Fruit fly (Drosophila melanogaster) whole organism, adult: ENCODE data around the gene GC2.
"Not testable (repeated sequence)": the region's sequence is repeated elsewhere in the genome, so short reads cannot be mapped to it uniquely, and the experiment has no call there.

Source experiments
- CG33017 ChIP-seq: fragments of 200-800 bp; sonication (Bioruptor generic); optimal IDR thresholded peaks from 2 replicates; lab custom pipeline; 2018; ENCODE audit warnings: missing biosample characterization, mild to moderate bottlenecking, missing genetic modification characterization, moderate library complexity
- CG5204 ChIP-seq: fragments of 200-800 bp; sonication (Bioruptor generic); optimal IDR thresholded peaks from 2 replicates; lab custom pipeline; 2016; ENCODE audit warnings: missing biosample characterization, missing genetic modification characterization
- bab1 ChIP-seq: fragments of 200-800 bp; sonication (Bioruptor generic); optimal IDR thresholded peaks from 3 replicates; lab custom pipeline; 2019; ENCODE audit warnings: missing biosample characterization, mild to moderate bottlenecking, missing genetic modification characterization, moderate library complexity
- kay ChIP-seq: fragments of 200-800 bp; sonication (Bioruptor generic); peaks from one replicate; lab custom pipeline; 2016; ENCODE audit warnings: missing biosample characterization, missing genetic modification characterization, borderline replicate concordance

dm6 chr3R:11958235-11958634 is 13.3 kb upstream of the GC2 start, which contains the start of gene Hsp70Ab:
- TF ChIP-seq CG33017 (tag; lab: Kevin White, UChicago); kay (GFP tag; lab: Kevin White, UChicago); CG5204; bab1 (GFP tag; lab: Kevin White, UChicago): not testable (repeated sequence)
